Fruit fly (Drosophila melanogaster): ENCODE measurements around the gene Prestin.

DNA sequence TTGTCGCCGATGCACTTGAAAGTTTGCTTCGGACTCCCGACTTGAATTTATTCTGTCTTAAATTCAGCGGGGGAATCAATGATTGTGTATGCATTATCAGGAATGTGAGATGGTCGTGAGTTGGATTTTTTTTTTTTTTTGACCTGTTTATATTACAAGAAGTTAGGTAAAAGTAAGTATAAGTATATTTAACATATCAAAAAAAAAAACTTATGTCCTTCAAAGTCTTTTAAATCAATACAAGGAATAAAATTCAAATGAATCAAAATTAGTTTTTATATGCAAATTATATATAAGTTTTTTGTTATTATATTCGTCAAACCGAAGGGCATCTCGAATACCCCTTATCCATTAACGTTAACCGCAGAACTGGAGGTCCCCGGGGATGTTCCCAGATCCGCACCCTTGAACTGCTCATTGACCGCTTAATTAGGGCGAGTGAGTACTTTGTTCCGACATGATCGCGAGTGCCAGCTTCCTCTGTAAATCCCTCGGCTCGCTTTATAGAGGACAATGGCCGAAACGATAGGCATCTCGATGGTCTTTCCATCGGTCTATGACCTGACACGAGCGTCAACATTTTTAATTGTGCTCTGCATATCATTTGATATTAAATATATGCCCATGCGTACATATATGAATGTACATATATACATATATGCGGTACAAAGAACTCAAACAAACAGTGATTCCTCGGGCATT, 19.1 kb upstream of the Prestin start:
- TF ChIP-seq Myc (optimal IDR thresholded peaks at IDR 0.05) (no peak), insv (optimal IDR thresholded peaks at IDR 0.05) (no peak), Sin3A (optimal IDR thresholded peaks at IDR 0.05) (no peak)

All from Kc167 (cell line).